Worm (Caenorhabditis elegans): ENCODE data around the gene sra-1.

DNA sequence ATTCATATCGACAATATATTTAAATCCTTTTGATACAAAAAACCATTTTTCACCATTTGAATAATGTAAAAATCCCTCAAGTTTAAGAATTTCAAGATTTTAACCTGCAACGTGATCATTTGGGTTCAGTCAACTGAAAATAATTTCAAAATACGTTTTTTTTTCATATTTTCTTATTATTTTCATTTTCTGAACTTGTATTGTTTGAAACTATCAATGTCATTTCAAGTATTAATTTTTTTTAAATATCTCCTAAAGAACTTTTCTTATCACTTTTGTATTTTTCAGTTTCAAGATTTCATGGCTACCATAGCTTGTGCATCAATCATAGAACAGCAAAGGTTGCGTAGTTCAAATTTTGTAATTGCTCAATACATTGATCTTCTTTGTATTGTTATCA is 10.5 kb upstream of the sra-1 start, which contains the start of gene sra-9:
- no peak for TF ChIP-seq lin-15B (tag; optimal IDR thresholded peaks at IDR 0.05)
- TF ChIP-seq nhr-237 (tag; optimal IDR thresholded peaks at IDR 0.05), result no peak
- TF ChIP-seq pha-4 (tag; optimal IDR thresholded peaks at IDR 0.05), result no peak
- no peak for TF ChIP-seq mml-1 (tag; optimal IDR thresholded peaks at IDR 0.05)
- TF ChIP-seq tbx-2 (tag; optimal IDR thresholded peaks at IDR 0.05), result no peak
- TF ChIP-seq fkh-2 (tag; optimal IDR thresholded peaks at IDR 0.05), result no peak
- TF ChIP-seq nhr-76 (tag; optimal IDR thresholded peaks at IDR 0.05), result no peak
- no peak for TF ChIP-seq unc-62 (GFP tag; optimal IDR thresholded peaks at IDR 0.05)
- TF ChIP-seq elt-2 (tag; optimal IDR thresholded peaks at IDR 0.05), result no peak
- no peak for TF ChIP-seq nhr-11 (tag; optimal IDR thresholded peaks at IDR 0.05)
- no peak for TF ChIP-seq elt-3 (tag; optimal IDR thresholded peaks at IDR 0.05)
- no peak for TF ChIP-seq unc-39 (tag; optimal IDR thresholded peaks at IDR 0.05)
- TF ChIP-seq ceh-82 (tag; optimal IDR thresholded peaks at IDR 0.05), result no peak
